Worm (Caenorhabditis elegans): ENCODE measurements around the gene mfsd-10.

The mfsd-10 gene

ce11 chrX:17392182-17392581 is 23.7 kb upstream of the mfsd-10 start (continued):
- TF ChIP-seq skn-1 (tag; optimal IDR thresholded peaks at IDR 0.05) (peak; percentile 70), nhr-71 (tag; optimal IDR thresholded peaks at IDR 0.05) (peak; percentile 84), lin-13 (GFP tag; optimal IDR thresholded peaks at IDR 0.05) (peak; percentile 37), jun-1 (tag; optimal IDR thresholded peaks at IDR 0.05) (peak; percentile 22), aly-2 (tag; optimal IDR thresholded peaks at IDR 0.05) (no peak), sptf-1 (tag; optimal IDR thresholded peaks at IDR 0.05) (no peak), fos-1 (tag; optimal IDR thresholded peaks at IDR 0.05) (peak; percentile 11), ceh-8 (GFP tag; optimal IDR thresholded peaks at IDR 0.05) (no peak), C34B4.2 (tag; optimal IDR thresholded peaks at IDR 0.05) (no peak), nhr-47 (tag; optimal IDR thresholded peaks at IDR 0.05) (peak; percentile 78), pqm-1 (tag; optimal IDR thresholded peaks at IDR 0.05) (no peak), ceh-88 (GFP tag; IDR thresholded peaks at IDR 0.05) (no peak; the same call in 1 of the 2 replicates), egl-27 (tag; optimal IDR thresholded peaks at IDR 0.05) (peak in 1 of 2 experiments; percentile 5), rnt-1 (tag; optimal IDR thresholded peaks at IDR 0.05) (peak; percentile 83), pag-3 (tag; optimal IDR thresholded peaks at IDR 0.05; ENCODE audit: borderline replicate concordance, insufficient read depth) (no peak), snu-23 (GFP tag; optimal IDR thresholded peaks at IDR 0.05) (peak; percentile 86), Y116A8C.19 (tag; optimal IDR thresholded peaks at IDR 0.05; ENCODE audit: borderline replicate concordance) (no peak), blmp-1 (tag; optimal IDR thresholded peaks at IDR 0.05) (peak; percentile 69), snpc-4 (tag; optimal IDR thresholded peaks at IDR 0.05) (peak; percentile 45), alr-1 (tag; optimal IDR thresholded peaks at IDR 0.05; ENCODE audit: borderline replicate concordance) (no peak), lin-39 (tag; optimal IDR thresholded peaks at IDR 0.05) (no peak), elt-2 (tag; optimal IDR thresholded peaks at IDR 0.05) (no peak), lir-3 (tag; optimal IDR thresholded peaks at IDR 0.05; ENCODE audit: poor library complexity) (peak; percentile 17), unc-130 (tag; optimal IDR thresholded peaks at IDR 0.05) (peak; percentile 92), dsc-1 (tag; optimal IDR thresholded peaks at IDR 0.05) (peak; percentile 63), lin-15B (tag; optimal IDR thresholded peaks at IDR 0.05) (peak; percentile 54), nhr-11 (tag; optimal IDR thresholded peaks at IDR 0.05) (no peak), nhr-19 (GFP tag; conservative IDR thresholded peaks at IDR 0.05) (peak; percentile 57), fkh-4 (tag; optimal IDR thresholded peaks at IDR 0.05; ENCODE audit: borderline replicate concordance) (no peak), hlh-4 (tag; optimal IDR thresholded peaks at IDR 0.05) (no peak), ceh-82 (tag; optimal IDR thresholded peaks at IDR 0.05) (peak; percentile 45 to 61 (median 53)), pax-3 (tag; optimal IDR thresholded peaks at IDR 0.05) (no peak), nhr-12 (tag; optimal IDR thresholded peaks at IDR 0.05) (no peak), ztf-11 (tag; optimal IDR thresholded peaks at IDR 0.05) (no peak), ceh-90 (tag; optimal IDR thresholded peaks at IDR 0.05) (no peak), ces-1 (GFP tag; optimal IDR thresholded peaks at IDR 0.05) (no peak), unc-62 (GFP tag; optimal IDR thresholded peaks at IDR 0.05) (no peak), zag-1 (tag; optimal IDR thresholded peaks at IDR 0.05) (no peak), lsy-2 (tag; optimal IDR thresholded peaks at IDR 0.05) (peak; percentile 54 to 78), vab-15 (tag; optimal IDR thresholded peaks at IDR 0.05) (no peak), egl-13 (tag; optimal IDR thresholded peaks at IDR 0.05) (peak; percentile 17), ceh-63 (GFP tag; optimal IDR thresholded peaks at IDR 0.05) (no peak), ama-1 (optimal IDR thresholded peaks at IDR 0.05) (no peak), F16B12.6 (tag; optimal IDR thresholded peaks at IDR 0.05) (peak; percentile 46), hpl-2 (GFP tag; optimal IDR thresholded peaks at IDR 0.05) (no peak), C04F5.9 (tag; optimal IDR thresholded peaks at IDR 0.05) (no peak), nhr-84 (tag; optimal IDR thresholded peaks at IDR 0.05) (no peak), nhr-90 (tag; optimal IDR thresholded peaks at IDR 0.05; ENCODE audit: poor library complexity) (peak; percentile 66), lin-14 (GFP tag; optimal IDR thresholded peaks at IDR 0.05) (peak; percentile 95), aha-1 (tag; optimal IDR thresholded peaks at IDR 0.05) (no peak), tbx-2 (tag; optimal IDR thresholded peaks at IDR 0.05) (peak; percentile 70)
